Worm (Caenorhabditis elegans) whole organism, early embryonic: ENCODE results near the gene H03E18.2.

Experiments used
- B0310.2 ChIP-seq: sonication (generic microtip); optimal IDR thresholded peaks from 2 replicates; lab custom pipeline; 2016; ENCODE audit warnings: mild to moderate bottlenecking, missing genetic modification characterization, missing compliant biosample characterization
- F13C5.2 ChIP-seq: sonication (generic microtip); optimal IDR thresholded peaks from 2 replicates; lab custom pipeline; 2017; ENCODE audit warnings: mild to moderate bottlenecking, missing genetic modification characterization, inconsistent platforms, missing compliant biosample characterization
- aly-1 ChIP-seq: sonication (generic microtip); optimal IDR thresholded peaks from 2 replicates; lab custom pipeline; 2016; ENCODE audit warnings: missing genetic modification characterization, missing compliant biosample characterization
- ama-1 ChIP-seq: fragments of 150-350 bp; optimal IDR thresholded peaks from 2 replicates; lab custom pipeline; 2014
- ceh-13 ChIP-seq: fragments of 200-800 bp; sonication (Bioruptor generic); optimal IDR thresholded peaks from 2 replicates; lab custom pipeline; 2018; ENCODE audit warnings: mild to moderate bottlenecking, missing genetic modification characterization, missing compliant biosample characterization
- ets-7 ChIP-seq: sonication (generic microtip); optimal IDR thresholded peaks from 2 replicates; lab custom pipeline; 2016; ENCODE audit warnings: missing genotype, missing genetic modification characterization, missing compliant biosample characterization
- flt-1 ChIP-seq: fragments of 200-800 bp; sonication (Bioruptor generic); IDR thresholded peaks from 2 replicates; pipeline ENCODE4 v1.3.6; 2022; ENCODE audit warnings: missing genetic modification characterization, missing compliant biosample characterization
- tbx-11 ChIP-seq: fragments of 200-800 bp; sonication (Bioruptor generic); IDR thresholded peaks from 2 replicates; pipeline ENCODE4 v1.3.6; 2022; ENCODE audit warnings: missing genetic modification characterization, missing compliant biosample characterization
- tbx-37 ChIP-seq: fragments of 200-800 bp; sonication (Bioruptor generic); conservative IDR thresholded peaks from 2 replicates; pipeline ENCODE4 v1.3.6; 2022; ENCODE audit warnings: missing genetic modification reagents, missing genetic modification characterization, missing compliant biosample characterization
- tra-4 ChIP-seq: sonication (generic microtip); optimal IDR thresholded peaks from 2 replicates; lab custom pipeline; 2017; ENCODE audit warnings: missing genetic modification characterization, missing compliant biosample characterization

- TF ChIP-seq tbx-37 (GFP tag; lab: Robert Waterston, UW) (no peak), ama-1 (lab: Kevin White, UChicago) (no peak), flt-1 (no peak), tbx-11 (GFP tag; lab: Robert Waterston, UW) (no peak), aly-1 (tag; lab: Kevin White, UChicago) (no peak), B0310.2 (no peak), ets-7 (no peak), F13C5.2 (tag; lab: Kevin White, UChicago) (no peak), tra-4 (tag; lab: Kevin White, UChicago) (no peak), ceh-13 (GFP tag; lab: Kevin White, UChicago) (no peak)
These were observed 43.6 kb upstream of the H03E18.2 start for ce11 chrX:8563663-8564450.
